Worm (Caenorhabditis elegans) whole organism, L2 larva: ENCODE measurements around the gene Y43B11AR.3.
A peak's percentile ranks its signal among the peaks of the same experiment; 100 is the strongest.

ENCODE experiments used
- F13H6.1 ChIP-seq: sonication (generic microtip); optimal IDR thresholded peaks from 2 replicates; lab custom pipeline; 2016; ENCODE audit warnings: missing genetic modification characterization, missing compliant biosample characterization
- R02D3.7 ChIP-seq: fragments of 150-350 bp; optimal IDR thresholded peaks from 2 replicates; lab custom pipeline; 2014; ENCODE audit warnings: missing biosample characterization, missing genetic modification characterization
- alr-1 ChIP-seq: fragments of 150-350 bp; optimal IDR thresholded peaks from 2 replicates; lab custom pipeline; 2014; ENCODE audit warnings: missing biosample characterization, missing genetic modification characterization
- ama-1 ChIP-seq: fragments of 150-350 bp; optimal IDR thresholded peaks from 2 replicates; lab custom pipeline; 2018; ENCODE audit warnings: inconsistent platforms
- ceh-16 ChIP-seq: fragments of 150-350 bp; optimal IDR thresholded peaks from 2 replicates; lab custom pipeline; 2014; ENCODE audit warnings: missing biosample characterization, missing genetic modification characterization
- ceh-82 ChIP-seq: fragments of 150-350 bp; optimal IDR thresholded peaks from 2 replicates; lab custom pipeline; 2014; ENCODE audit warnings: missing biosample characterization, missing genetic modification characterization
- egl-27 ChIP-seq: sonication (generic microtip); optimal IDR thresholded peaks from 3 replicates; lab custom pipeline; 2017; ENCODE audit warnings: missing biosample characterization, missing genetic modification reagents, missing genetic modification characterization
- elt-1 ChIP-seq: fragments of 150-350 bp; optimal IDR thresholded peaks from 2 replicates; lab custom pipeline; 2014; ENCODE audit warnings: missing biosample characterization, missing genetic modification characterization
- elt-3 ChIP-seq: sonication (generic microtip); optimal IDR thresholded peaks from 2 replicates; lab custom pipeline; 2017; ENCODE audit warnings: missing biosample characterization, missing genetic modification characterization
- gmeb-1 ChIP-seq: fragments of 150-350 bp; optimal IDR thresholded peaks from 2 replicates; lab custom pipeline; 2014; ENCODE audit warnings: missing biosample characterization, missing genetic modification characterization
- lin-11 ChIP-seq: fragments of 150-350 bp; sonication (generic microtip); optimal IDR thresholded peaks from 2 replicates; lab custom pipeline; 2014; ENCODE audit warnings: missing biosample characterization, missing genetic modification characterization, inconsistent platforms, mixed read lengths
- lin-13 ChIP-seq: fragments of 150-350 bp; optimal IDR thresholded peaks from 2 replicates; lab custom pipeline; 2014; ENCODE audit warnings: missing biosample characterization, missing genetic modification reagents, missing genetic modification characterization
- lin-39 ChIP-seq: fragments of 150-350 bp; optimal IDR thresholded peaks from 2 replicates; lab custom pipeline; 2014; ENCODE audit warnings: missing biosample characterization, missing genetic modification reagents, missing genetic modification characterization
- mab-5 ChIP-seq: fragments of 150-350 bp; optimal IDR thresholded peaks from 2 replicates; lab custom pipeline; 2014; ENCODE audit warnings: missing biosample characterization, missing genetic modification characterization
- mbf-1 ChIP-seq: sonication (generic microtip); optimal IDR thresholded peaks from 2 replicates; lab custom pipeline; 2017; ENCODE audit warnings: missing biosample characterization, missing genetic modification characterization
- nhr-12 ChIP-seq: fragments of 150-350 bp; optimal IDR thresholded peaks from 2 replicates; lab custom pipeline; 2014; ENCODE audit warnings: missing biosample characterization, missing genetic modification characterization
- nhr-129 ChIP-seq: fragments of 150-350 bp; optimal IDR thresholded peaks from 2 replicates; lab custom pipeline; 2014; ENCODE audit warnings: missing biosample characterization, missing genetic modification characterization
- nhr-21 ChIP-seq: fragments of 150-350 bp; optimal IDR thresholded peaks from 2 replicates; lab custom pipeline; 2014; ENCODE audit warnings: missing biosample characterization, missing genetic modification characterization
- nhr-23 ChIP-seq: fragments of 150-350 bp; optimal IDR thresholded peaks from 2 replicates; lab custom pipeline; 2014; ENCODE audit warnings: missing biosample characterization, missing genetic modification reagents, missing genetic modification characterization
- nhr-237 ChIP-seq: fragments of 150-350 bp; optimal IDR thresholded peaks from 2 replicates; lab custom pipeline; 2014; ENCODE audit warnings: missing biosample characterization, missing genetic modification characterization
- nhr-25 ChIP-seq: fragments of 150-350 bp; sonication (generic microtip); optimal IDR thresholded peaks from 3 replicates; lab custom pipeline; 2014; ENCODE audit warnings: missing biosample characterization, missing genetic modification characterization
- nhr-6 ChIP-seq: fragments of 150-350 bp; optimal IDR thresholded peaks from 2 replicates; lab custom pipeline; 2014; ENCODE audit warnings: missing biosample characterization, missing genetic modification characterization
- nhr-77 ChIP-seq: fragments of 150-350 bp; optimal IDR thresholded peaks from 2 replicates; lab custom pipeline; 2014; ENCODE audit warnings: missing biosample characterization, missing genetic modification characterization
- peb-1 ChIP-seq: fragments of 150-350 bp; optimal IDR thresholded peaks from 2 replicates; lab custom pipeline; 2014; ENCODE audit warnings: missing biosample characterization, missing genetic modification characterization
- sem-4 ChIP-seq: fragments of 150-350 bp; optimal IDR thresholded peaks from 2 replicates; lab custom pipeline; 2014; ENCODE audit warnings: missing biosample characterization, missing genetic modification reagents, missing genetic modification characterization
- skn-1 ChIP-seq: sonication (generic microtip); optimal IDR thresholded peaks from 2 replicates; lab custom pipeline; 2017; ENCODE audit warnings: missing biosample characterization, missing genetic modification characterization
- sma-3 ChIP-seq: sonication (generic microtip); optimal IDR thresholded peaks from 2 replicates; lab custom pipeline; 2016; ENCODE audit warnings: missing genetic modification reagents, missing genetic modification characterization, missing compliant biosample characterization
- sma-9 ChIP-seq, 2 experiments: fragments of 150-350 bp in 1 of 2; sonication (generic microtip) in 1 of 2; optimal IDR thresholded peaks; 2 replicates each; lab custom pipeline; 2014 to 2016; ENCODE audit warnings: missing genetic modification characterization in 2 of 2, mild to moderate bottlenecking in 1 of 2, missing biosample characterization in 1 of 2, missing compliant biosample characterization in 1 of 2, missing genetic modification reagents in 1 of 2, moderate library complexity in 1 of 2
- unc-39 ChIP-seq: fragments of 150-350 bp; optimal IDR thresholded peaks from 2 replicates; lab custom pipeline; 2014; ENCODE audit warnings: missing biosample characterization, missing genetic modification characterization
- unc-55 ChIP-seq: fragments of 150-350 bp; sonication (generic microtip); optimal IDR thresholded peaks from 3 replicates; lab custom pipeline; 2014; ENCODE audit warnings: missing biosample characterization, missing genetic modification reagents, missing genetic modification characterization
- unc-62 ChIP-seq: fragments of 150-350 bp; optimal IDR thresholded peaks from 2 replicates; lab custom pipeline; 2014; ENCODE audit warnings: missing biosample characterization, missing genetic modification reagents, missing genetic modification characterization
- ztf-1 ChIP-seq: fragments of 200-800 bp; sonication (Bioruptor generic); conservative IDR thresholded peaks from 2 replicates; pipeline ENCODE4 v1.3.6; 2022; ENCODE audit warnings: missing genetic modification characterization, missing compliant biosample characterization
- ztf-11 ChIP-seq: sonication (generic microtip); optimal IDR thresholded peaks from 2 replicates; lab custom pipeline; 2017; ENCODE audit warnings: missing biosample characterization, missing genetic modification characterization

Y43B11AR.3 gene

ce11 chrIV:7039476-7040261 lies 43.8 kb downstream of the Y43B11AR.3 start, which contains the start of the genes cogc-2 and klp-18 (continued):
- TF ChIP-seq lin-39, result no peak
- TF ChIP-seq nhr-77 (tag; lab: Kevin White, UChicago), result no peak
- TF ChIP-seq sma-9 (GFP tag; optimal IDR thresholded peaks at IDR 0.05; lab: Kevin White, UChicago), result peak; percentile 80
- TF ChIP-seq sma-9 (tag; optimal IDR thresholded peaks at IDR 0.05; lab: Kevin White, UChicago), result no peak
- TF ChIP-seq egl-27 (tag; lab: Kevin White, UChicago), result peak; percentile 48
- no peak for TF ChIP-seq elt-1
- no peak for TF ChIP-seq ceh-82 (tag; lab: Kevin White, UChicago)
- peak; percentile 83 for TF ChIP-seq F13H6.1
- TF ChIP-seq nhr-21 (tag; lab: Kevin White, UChicago), result peak; percentile 72
- TF ChIP-seq sem-4 (tag; lab: Kevin White, UChicago), result peak; percentile 76
- TF ChIP-seq elt-3 (tag; lab: Kevin White, UChicago), result no peak
- TF ChIP-seq alr-1 (tag; lab: Kevin White, UChicago), result no peak
- no peak for TF ChIP-seq ztf-1
- TF ChIP-seq nhr-12 (tag; lab: Kevin White, UChicago), result no peak
- TF ChIP-seq unc-39 (tag; lab: Kevin White, UChicago), result no peak
- TF ChIP-seq mbf-1 (tag; lab: Kevin White, UChicago), result no peak
- no peak for TF ChIP-seq nhr-23 (tag; lab: Kevin White, UChicago)
- TF ChIP-seq peb-1, result no peak
- TF ChIP-seq, all 48 proteins: peak for 25

ce11 chrIV:7036790-7037189 lies 46.7 kb downstream of the Y43B11AR.3 start, which contains the start of gene ufl-1:
ufl-1 (minus strand) TSS chrIV:7036859.
- TF ChIP-seq nhr-25 (tag; lab: Kevin White, UChicago) (no peak), R02D3.7 (tag; lab: Kevin White, UChicago) (no peak), ceh-82 (tag; lab: Kevin White, UChicago) (no peak), mab-5 (tag; lab: Kevin White, UChicago) (no peak), skn-1 (tag; lab: Kevin White, UChicago) (no peak), nhr-237 (tag; lab: Kevin White, UChicago) (no peak), unc-39 (tag; lab: Kevin White, UChicago) (no peak), nhr-21 (tag; lab: Kevin White, UChicago) (no peak), elt-1 (no peak), ceh-16 (tag; lab: Kevin White, UChicago) (no peak), lin-11 (tag; lab: Kevin White, UChicago) (no peak), egl-27 (tag; lab: Kevin White, UChicago) (no peak), nhr-77 (tag; lab: Kevin White, UChicago) (no peak), unc-55 (no peak), unc-62 (GFP tag; lab: Kevin White, UChicago) (no peak), nhr-129 (tag; lab: Kevin White, UChicago) (no peak), lin-39 (no peak)

ce11 chrIV:7035823-7036222 lies 47.7 kb downstream of the Y43B11AR.3 start, which contains the start of gene C06G3.3:
C06G3.3 (plus strand) TSS chrIV:7036123.
- TF ChIP-seq sem-4 (tag; lab: Kevin White, UChicago) (no peak), nhr-129 (tag; lab: Kevin White, UChicago) (peak; percentile 3), gmeb-1 (tag; lab: Kevin White, UChicago) (no peak)

DNA sequence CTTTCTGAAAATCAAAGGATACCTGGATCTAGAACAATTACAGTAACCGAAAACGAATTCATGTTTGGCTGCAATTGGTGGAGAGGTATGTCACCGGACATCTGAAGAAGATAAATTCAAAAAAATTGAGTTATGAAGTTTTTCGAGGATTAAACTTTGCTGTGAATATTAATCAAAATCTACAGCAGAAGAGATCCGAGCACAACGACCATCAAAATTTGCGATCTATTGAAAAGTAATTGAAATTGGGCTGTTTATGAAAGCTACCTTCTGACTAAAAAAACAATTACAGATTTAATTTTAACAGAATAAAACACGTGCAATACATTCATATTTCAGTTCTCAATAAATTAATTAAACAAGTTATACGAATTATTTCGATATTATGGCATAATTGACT lies 51.1 kb downstream of the Y43B11AR.3 start, which contains the start of gene C06G3.8:
Gene C06G3.8 (minus strand): TSS at position 101 of the 400 bp plus-strand sequence.
- TF ChIP-seq nhr-25 (tag; lab: Kevin White, UChicago) (no peak), sma-3 (GFP tag; lab: Kevin White, UChicago) (no peak), alr-1 (tag; lab: Kevin White, UChicago) (no peak), lin-13 (GFP tag; lab: Kevin White, UChicago) (no peak), nhr-6 (tag; lab: Kevin White, UChicago) (no peak), unc-62 (GFP tag; lab: Kevin White, UChicago) (no peak), ama-1 (lab: Kevin White, UChicago) (no peak), ztf-11 (tag; lab: Kevin White, UChicago) (no peak), mbf-1 (tag; lab: Kevin White, UChicago) (no peak), ceh-82 (tag; lab: Kevin White, UChicago) (no peak), nhr-21 (tag; lab: Kevin White, UChicago) (no peak), ceh-16 (tag; lab: Kevin White, UChicago) (no peak), nhr-12 (tag; lab: Kevin White, UChicago) (no peak), ztf-1 (no peak)
